Worm (Caenorhabditis elegans): ENCODE data around the gene plk-1.

plk-1 gene

ce11 chrIII:8061114-8061513, 40.0 kb upstream of the plk-1 start:
- TF ChIP-seq unc-62 (GFP tag; optimal IDR thresholded peaks at IDR 0.05 in 1 of 2) (peak in 1 of 2 experiments; percentile 96), unc-62 (tag; optimal IDR thresholded peaks at IDR 0.05) (no peak), zip-2 (tag; optimal IDR thresholded peaks at IDR 0.05) (no peak), mdt-29 (GFP tag; IDR thresholded peaks at IDR 0.05) (no peak)

ce11 chrIII:8063659-8064058, 37.5 kb upstream of the plk-1 start:
- TF ChIP-seq F37D6.2 (tag; optimal IDR thresholded peaks at IDR 0.05) (no peak), unc-62 (GFP tag; optimal IDR thresholded peaks at IDR 0.05 in 1 of 2) (peak in 1 of 2 experiments; percentile 95), unc-62 (tag; optimal IDR thresholded peaks at IDR 0.05) (no peak)

- TF ChIP-seq T20F7.1 (GFP tag; optimal IDR thresholded peaks at IDR 0.05), result no peak
- TF ChIP-seq madf-5 (GFP tag; IDR thresholded peaks at IDR 0.05), result no peak
- TF ChIP-seq zfp-2 (tag; optimal IDR thresholded peaks at IDR 0.05), result no peak
- TF ChIP-seq nhr-48 (tag; optimal IDR thresholded peaks at IDR 0.05), result no peak
- TF ChIP-seq unc-62 (GFP tag; optimal IDR thresholded peaks at IDR 0.05 in 1 of 2), result no peak
- no peak for TF ChIP-seq unc-62 (tag; optimal IDR thresholded peaks at IDR 0.05)
- no peak for TF ChIP-seq lin-15B (tag; optimal IDR thresholded peaks at IDR 0.05)
- no peak for TF ChIP-seq fkh-10 (GFP tag; optimal IDR thresholded peaks at IDR 0.05)
- no peak for TF ChIP-seq dve-1 (tag; optimal IDR thresholded peaks at IDR 0.05; ENCODE audit: insufficient read depth)
- TF ChIP-seq egl-43 (GFP tag; IDR thresholded peaks at IDR 0.05), result no peak
- no peak for TF ChIP-seq T26A8.4 (GFP tag; IDR thresholded peaks at IDR 0.05)
- no peak for TF ChIP-seq zip-2 (tag; optimal IDR thresholded peaks at IDR 0.05)
- no peak for TF ChIP-seq daf-12 (tag; optimal IDR thresholded peaks at IDR 0.05)
- TF ChIP-seq gei-8 (GFP tag; optimal IDR thresholded peaks at IDR 0.05), result no peak
- TF ChIP-seq nhr-77 (tag; optimal IDR thresholded peaks at IDR 0.05), result no peak
- TF ChIP-seq tag-97 (GFP tag; IDR thresholded peaks at IDR 0.05), result no peak
- TF ChIP-seq ceh-20 (GFP tag; IDR thresholded peaks at IDR 0.05), result no peak
- TF ChIP-seq cey-2 (tag; optimal IDR thresholded peaks at IDR 0.05; ENCODE audit: borderline replicate concordance, insufficient read depth), result no peak
- no peak for TF ChIP-seq jun-1 (tag; optimal IDR thresholded peaks at IDR 0.05)
Observed at ce11 chrIII:8065101-8065500, 36.0 kb upstream of the plk-1 start.

- no peak for TF ChIP-seq pha-4 (GFP tag; IDR thresholded peaks at IDR 0.05)
- no peak for TF ChIP-seq pha-4 (tag; optimal IDR thresholded peaks at IDR 0.05)
- TF ChIP-seq ctbp-1 (GFP tag; IDR thresholded peaks at IDR 0.05), result no peak
- TF ChIP-seq ceh-28 (tag; optimal IDR thresholded peaks at IDR 0.05), result no peak
- TF ChIP-seq pqm-1 (tag; optimal IDR thresholded peaks at IDR 0.05), result no peak
- TF ChIP-seq aha-1 (tag), result no peak
- no peak for TF ChIP-seq hif-1 (tag; optimal IDR thresholded peaks at IDR 0.05)
- no peak for TF ChIP-seq mdt-29 (GFP tag; IDR thresholded peaks at IDR 0.05)
- TF ChIP-seq ceh-44 (GFP tag; IDR thresholded peaks at IDR 0.05), result no peak
- no peak for TF ChIP-seq R02D3.7 (tag; optimal IDR thresholded peaks at IDR 0.05)
- TF ChIP-seq skn-1 (tag; optimal IDR thresholded peaks at IDR 0.05), result no peak
- no peak for TF ChIP-seq snpc-4 (tag; optimal IDR thresholded peaks at IDR 0.05)
- no peak for TF ChIP-seq ZK337.2 (GFP tag; IDR thresholded peaks at IDR 0.05)
- TF ChIP-seq mxl-2 (GFP tag; conservative IDR thresholded peaks at IDR 0.05), result no peak
- TF ChIP-seq ceh-82 (tag; optimal IDR thresholded peaks at IDR 0.05), result no peak
- no peak for TF ChIP-seq nhr-6 (tag; optimal IDR thresholded peaks at IDR 0.05)
- TF ChIP-seq hmg-1.1 (GFP tag; IDR thresholded peaks at IDR 0.05), result no peak
- no peak for TF ChIP-seq T26A8.4 (GFP tag; IDR thresholded peaks at IDR 0.05)
Observed at ce11 chrIII:8066989-8067388, 34.2 kb upstream of the plk-1 start, which contains the start of gene pros-1. TSS of gene pros-1 (plus strand) at chrIII:8067289.

Measured in whole organism, L4 larva.